Worm (Caenorhabditis elegans): ENCODE results near the gene srg-7.

DNA sequence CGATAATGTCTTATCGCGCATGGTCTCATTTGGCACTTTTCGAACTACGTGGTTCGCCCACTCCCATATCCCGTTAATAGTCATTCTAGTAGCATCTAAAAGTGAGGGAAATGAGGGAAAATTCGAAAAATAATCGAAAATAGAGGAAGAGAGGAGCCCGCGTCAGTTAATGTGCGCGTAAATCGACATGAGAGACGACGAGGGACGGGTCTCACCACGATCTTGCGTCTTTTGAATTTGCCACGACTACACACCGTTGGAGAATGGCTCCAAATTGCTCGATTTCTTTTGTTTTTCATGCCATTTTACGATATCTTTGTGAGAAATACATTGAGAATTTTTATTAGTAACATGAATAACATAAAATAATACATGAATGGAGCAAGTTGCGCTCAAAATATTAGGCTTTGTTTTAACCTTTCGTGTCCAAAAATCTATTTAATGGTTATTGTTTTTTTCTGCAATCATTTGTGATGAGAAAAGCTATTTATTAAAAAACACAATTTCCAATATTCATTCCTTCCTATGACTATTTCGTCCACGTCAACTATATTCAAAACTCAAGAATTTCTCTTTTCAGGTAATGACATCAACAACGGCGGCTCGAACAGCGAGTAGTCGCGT is 19.8 kb downstream of the srg-7 start, which contains the start of the genes gen-1 and stt-3:
- TF ChIP-seq zfp-2 (tag; optimal IDR thresholded peaks at IDR 0.05) = no peak
- no peak for TF ChIP-seq nhr-237 (tag; optimal IDR thresholded peaks at IDR 0.05)
- TF ChIP-seq nhr-76 (tag; optimal IDR thresholded peaks at IDR 0.05) = no peak
- TF ChIP-seq mep-1 (tag; optimal IDR thresholded peaks at IDR 0.05) = no peak
- no peak for TF ChIP-seq ama-1 (optimal IDR thresholded peaks at IDR 0.05)
- no peak for TF ChIP-seq nhr-6 (tag; optimal IDR thresholded peaks at IDR 0.05)
- peak; percentile 76 for TF ChIP-seq R02D3.7 (tag; optimal IDR thresholded peaks at IDR 0.05)
- TF ChIP-seq hlh-30 (tag; optimal IDR thresholded peaks at IDR 0.05; ENCODE audit: insufficient read depth) = no peak
- no peak for TF ChIP-seq madf-5 (GFP tag; IDR thresholded peaks at IDR 0.05)
- TF ChIP-seq aha-1 (tag) = no peak
- TF ChIP-seq sdz-12 (GFP tag; optimal IDR thresholded peaks at IDR 0.05) = no peak
- no peak for TF ChIP-seq zag-1 (tag; optimal IDR thresholded peaks at IDR 0.05)
- no peak for TF ChIP-seq pha-4 (GFP tag; IDR thresholded peaks at IDR 0.05)
- TF ChIP-seq pha-4 (tag; optimal IDR thresholded peaks at IDR 0.05) = no peak
- TF ChIP-seq snpc-4 (tag; optimal IDR thresholded peaks at IDR 0.05) = no peak
